Fruit fly (Drosophila melanogaster) whole organism, embryonic: Measurements from ENCODE around the gene CG3598.

Experiments
- Atf6 ChIP-seq: fragments of 200-800 bp; sonication (Bioruptor generic); IDR thresholded peaks from 2 replicates; pipeline ENCODE4 v1.3.6; 2022; ENCODE audit warnings: missing biosample characterization, missing genetic modification characterization
- Bteb2 ChIP-seq: fragments of 200-800 bp; sonication (Bioruptor generic); optimal IDR thresholded peaks from 2 replicates; lab custom pipeline; 2016; ENCODE audit warnings: missing biosample characterization, missing genetic modification characterization
- CG10654 ChIP-seq: fragments of 200-800 bp; sonication (Bioruptor generic); optimal IDR thresholded peaks from 2 replicates; lab custom pipeline; 2016; ENCODE audit warnings: missing biosample characterization, missing genetic modification characterization
- CG12299 ChIP-seq: fragments of 200-800 bp; sonication (Bioruptor generic); optimal IDR thresholded peaks from 2 replicates; lab custom pipeline; 2018; ENCODE audit warnings: missing biosample characterization, mild to moderate bottlenecking, missing genetic modification characterization
- CG12659 ChIP-seq: fragments of 200-800 bp; sonication (Bioruptor generic); optimal IDR thresholded peaks from 3 replicates; lab custom pipeline; 2017; ENCODE audit warnings: mild to moderate bottlenecking, missing biosample characterization, missing genetic modification reagents, missing genetic modification characterization
- CG14860 ChIP-seq: fragments of 200-800 bp; sonication (Bioruptor generic); IDR thresholded peaks from 3 replicates; pipeline ENCODE4 v1.3.6; 2022; ENCODE audit warnings: missing biosample characterization, missing genetic modification characterization; ENCODE audit not compliant: partially characterized antibody
- CG17328 ChIP-seq: fragments of 200-800 bp; sonication (Bioruptor generic); IDR thresholded peaks from 2 replicates; pipeline ENCODE4 v1.3.6; 2022; ENCODE audit warnings: missing biosample characterization, missing genetic modification characterization
- CG2120 ChIP-seq: fragments of 200-800 bp; sonication (Bioruptor generic); optimal IDR thresholded peaks from 3 replicates; lab custom pipeline; 2016; ENCODE audit warnings: missing biosample characterization, missing genetic modification characterization
- CG2678 ChIP-seq: fragments of 200-800 bp; sonication (Bioruptor generic); optimal IDR thresholded peaks from 3 replicates; lab custom pipeline; 2019; ENCODE audit warnings: missing biosample characterization, mild to moderate bottlenecking, missing genetic modification characterization, moderate library complexity
- CG31441 ChIP-seq: fragments of 200-800 bp; sonication (Bioruptor generic); IDR thresholded peaks from 2 replicates; pipeline ENCODE4 v1.3.6; 2022; ENCODE audit warnings: missing biosample characterization, missing genetic modification characterization
- CG4282 ChIP-seq: fragments of 200-800 bp; sonication (Bioruptor generic); optimal IDR thresholded peaks from 2 replicates; lab custom pipeline; 2016; ENCODE audit warnings: missing biosample characterization, missing genetic modification characterization
- CG4360 ChIP-seq: fragments of 200-800 bp; sonication (Bioruptor generic); IDR thresholded peaks from 2 replicates; pipeline ENCODE4 v1.3.6; 2022; ENCODE audit warnings: missing biosample characterization, missing genetic modification characterization
- CG43689 ChIP-seq: fragments of 200-800 bp; sonication (Bioruptor generic); IDR thresholded peaks from 2 replicates; pipeline ENCODE4 v1.3.6; 2022; ENCODE audit warnings: missing biosample characterization, missing genetic modification characterization
- CG5245 ChIP-seq: fragments of 200-800 bp; sonication (Bioruptor generic); optimal IDR thresholded peaks from 3 replicates; lab custom pipeline; 2016; ENCODE audit warnings: missing biosample characterization, missing genetic modification characterization
- CG6791 ChIP-seq: fragments of 200-800 bp; sonication (Bioruptor generic); IDR thresholded peaks from 3 replicates; pipeline ENCODE4 v1.3.6; 2022; ENCODE audit warnings: missing biosample characterization, missing genetic modification characterization; ENCODE audit not compliant: partially characterized antibody
- CG7963 ChIP-seq: fragments of 200-800 bp; sonication (Bioruptor generic); IDR thresholded peaks from 3 replicates; pipeline ENCODE4 v1.3.6; 2022; ENCODE audit warnings: missing biosample characterization, missing genetic modification characterization; ENCODE audit not compliant: partially characterized antibody
- D ChIP-seq, 2 experiments: fragments of 200-800 bp in 1 of 2; fragments of >200 bp in 1 of 2; sonication (Bioruptor generic) in 1 of 2; optimal IDR thresholded peaks; 2 replicates in 1 of 2; 3 replicates in 1 of 2; lab custom pipeline; 2017; ENCODE audit warnings: mild to moderate bottlenecking in 1 of 2, missing biosample characterization in 1 of 2, missing genetic modification characterization in 1 of 2, missing genetic modification reagents in 1 of 2
- Hr39 ChIP-seq: fragments of >200 bp; optimal IDR thresholded peaks from 2 replicates; lab custom pipeline; 2017
- Kr ChIP-seq: fragments of 200-800 bp; sonication (Bioruptor generic); optimal IDR thresholded peaks from 2 replicates; lab custom pipeline; 2017; ENCODE audit warnings: missing biosample characterization, mild to moderate bottlenecking, missing genetic modification characterization
- Taf1 ChIP-seq: fragments of 200-800 bp; sonication (Bioruptor generic); IDR thresholded peaks from 2 replicates; pipeline ENCODE4 v1.3.6; 2022; ENCODE audit warnings: missing biosample characterization, missing genetic modification characterization
- YL-1 ChIP-seq: fragments of 200-800 bp; sonication (Bioruptor generic); optimal IDR thresholded peaks from 3 replicates; lab custom pipeline; 2017; ENCODE audit warnings: missing biosample characterization, mild to moderate bottlenecking, missing genetic modification characterization
- aop ChIP-seq: fragments of 200-800 bp; sonication (Bioruptor generic); IDR thresholded peaks from 2 replicates; pipeline ENCODE4 v1.3.6; 2022; ENCODE audit warnings: missing biosample characterization, missing genetic modification characterization
- az2 ChIP-seq: fragments of 200-800 bp; sonication (Bioruptor generic); optimal IDR thresholded peaks from 3 replicates; lab custom pipeline; 2016; ENCODE audit warnings: missing biosample characterization, missing genetic modification characterization
- cad ChIP-seq: fragments of >200 bp; optimal IDR thresholded peaks from 2 replicates; lab custom pipeline; 2017; ENCODE audit warnings: missing biosample characterization, missing genetic modification characterization
- crol ChIP-seq: fragments of 200-800 bp; sonication (Bioruptor generic); IDR thresholded peaks from 2 replicates; pipeline ENCODE4 v1.3.6; 2022; ENCODE audit warnings: missing biosample characterization, missing genetic modification characterization
- dm ChIP-seq: fragments of 200-800 bp; sonication (Bioruptor generic); optimal IDR thresholded peaks from 3 replicates; lab custom pipeline; 2016; ENCODE audit warnings: missing biosample characterization, missing genetic modification characterization
- dpn ChIP-seq, 2 experiments: fragments of 200-800 bp; sonication (Bioruptor generic); optimal IDR thresholded peaks; 3 replicates each; lab custom pipeline; 2016; ENCODE audit warnings: missing biosample characterization in 2 of 2, missing genetic modification characterization in 2 of 2
- gsb-n ChIP-seq: fragments of 200-800 bp; sonication (Bioruptor generic); optimal IDR thresholded peaks from 3 replicates; lab custom pipeline; 2018; ENCODE audit warnings: missing biosample characterization, mild to moderate bottlenecking, missing genetic modification characterization
- hth ChIP-seq: fragments of >200 bp; optimal IDR thresholded peaks from 2 replicates; lab custom pipeline; 2017; ENCODE audit warnings: inconsistent platforms
- pb ChIP-seq: fragments of 200-800 bp; sonication (Bioruptor generic); optimal IDR thresholded peaks from 3 replicates; lab custom pipeline; 2016; ENCODE audit warnings: missing biosample characterization, missing genetic modification characterization
- peb ChIP-seq: fragments of 200-800 bp; sonication (Bioruptor generic); IDR thresholded peaks from 2 replicates; pipeline ENCODE4 v1.3.6; 2022; ENCODE audit warnings: missing biosample characterization, missing genetic modification characterization
- pho ChIP-seq: fragments of 200-800 bp; sonication (Bioruptor generic); optimal IDR thresholded peaks from 2 replicates; lab custom pipeline; 2016; ENCODE audit warnings: missing biosample characterization, missing genetic modification characterization
- pros ChIP-seq: fragments of 200-800 bp; sonication (Bioruptor generic); optimal IDR thresholded peaks from 3 replicates; lab custom pipeline; 2019; ENCODE audit warnings: missing biosample characterization, mild to moderate bottlenecking, missing genetic modification characterization, moderate library complexity
- sqz ChIP-seq: fragments of 200-800 bp; sonication (Bioruptor generic); optimal IDR thresholded peaks from 3 replicates; lab custom pipeline; 2018; ENCODE audit warnings: missing biosample characterization, mild to moderate bottlenecking, missing genetic modification characterization
- tgo ChIP-seq: fragments of 200-800 bp; sonication (Bioruptor generic); IDR thresholded peaks from 3 replicates; pipeline ENCODE4 v1.3.6; 2022; ENCODE audit warnings: missing biosample characterization, missing genetic modification characterization
- tll ChIP-seq, 2 experiments: fragments of 200-800 bp in 1 of 2; fragments of >200 bp in 1 of 2; sonication (Bioruptor generic) in 1 of 2; optimal IDR thresholded peaks; 2 replicates each; lab custom pipeline; 2017 to 2019; ENCODE audit warnings: missing biosample characterization in 2 of 2, missing genetic modification characterization in 2 of 2, mild to moderate bottlenecking in 1 of 2, moderate library complexity in 1 of 2
- vvl ChIP-seq: fragments of 200-800 bp; sonication (Bioruptor generic); IDR thresholded peaks from 2 replicates; pipeline ENCODE4 v1.3.6; 2022; ENCODE audit warnings: missing biosample characterization, missing genetic modification characterization
- wor ChIP-seq: fragments of 200-800 bp; sonication (Bioruptor generic); IDR thresholded peaks from 2 replicates; pipeline ENCODE4 v1.3.6; 2022; ENCODE audit warnings: missing biosample characterization, missing genetic modification characterization
- zf30C ChIP-seq: fragments of 200-800 bp; sonication (Bioruptor generic); optimal IDR thresholded peaks from 3 replicates; lab custom pipeline; 2018; ENCODE audit warnings: missing biosample characterization, mild to moderate bottlenecking, missing genetic modification characterization

Gene CG3598

dm6 chrX:2984902-2985772 is 48.3 kb downstream of the CG3598 start (continued):
- peak; percentile 64 for TF ChIP-seq CG17328 (GFP tag; lab: Robert Waterston, UW)
- peak; percentile 2 for TF ChIP-seq CG5245 (GFP tag; lab: Kevin White, UChicago)
- TF ChIP-seq CG12299 (tag; lab: Kevin White, UChicago) = no peak
- TF ChIP-seq peb = no peak
- TF ChIP-seq Hr39 (lab: Kevin White, UChicago) = no peak
- no peak for TF ChIP-seq sqz (GFP tag; lab: Kevin White, UChicago)
- no peak for TF ChIP-seq pho
- TF ChIP-seq Bteb2 (GFP tag; lab: Kevin White, UChicago) = no peak
- no peak for TF ChIP-seq CG12659 (GFP tag; lab: Kevin White, UChicago)
- no peak for TF ChIP-seq YL-1 (GFP tag; lab: Kevin White, UChicago)
- TF ChIP-seq wor (GFP tag; lab: Robert Waterston, UW) = no peak
- TF ChIP-seq az2 (GFP tag; lab: Kevin White, UChicago) = peak; percentile 49
- TF ChIP-seq pb (GFP tag; lab: Kevin White, UChicago) = no peak
- no peak for TF ChIP-seq CG10654 (GFP tag; lab: Kevin White, UChicago)
- no peak for TF ChIP-seq CG43689
- peak; percentile 61 for TF ChIP-seq gsb-n (tag; lab: Kevin White, UChicago)
- TF ChIP-seq Atf6 = no peak
- peak; percentile 94 for TF ChIP-seq zf30C
- no peak for TF ChIP-seq tgo
- TF ChIP-seq Taf1 (GFP tag; lab: Robert Waterston, UW) = no peak
- no peak for TF ChIP-seq CG2678 (tag; lab: Kevin White, UChicago)
- no peak for TF ChIP-seq CG4282 (GFP tag; lab: Kevin White, UChicago)
- no peak for TF ChIP-seq aop (GFP tag; lab: Robert Waterston, UW)
- TF ChIP-seq CG4360 (GFP tag; lab: Robert Waterston, UW) = 0 out of 2 replicates have a peak, but pooled peaks have one; percentile 33
- TF ChIP-seq dpn (GFP tag; optimal IDR thresholded peaks at IDR 0.05; lab: Kevin White, UChicago) = peak; percentile 3 to 11
- TF ChIP-seq dm = no peak
- TF ChIP-seq cad (GFP tag; lab: Kevin White, UChicago) = no peak
- TF ChIP-seq CG31441 (GFP tag; lab: Robert Waterston, UW) = peak; percentile 59
- no peak for TF ChIP-seq CG2120
- TF ChIP-seq D (optimal IDR thresholded peaks at IDR 0.05; lab: Kevin White, UChicago) = no peak
- TF ChIP-seq D (GFP tag; optimal IDR thresholded peaks at IDR 0.05; lab: Kevin White, UChicago) = peak; percentile 60
- TF ChIP-seq vvl (GFP tag; lab: Robert Waterston, UW) = 0 out of 2 replicates have a peak, but pooled peaks have one; percentile 45
- no peak for TF ChIP-seq CG6791

dm6 chrX:2987320-2987719 is 50.5 kb downstream of the CG3598 start:
- 0 out of 2 replicates have a peak, but pooled peaks have one; percentile 8 for TF ChIP-seq crol (GFP tag; lab: Robert Waterston, UW)
- no peak for TF ChIP-seq hth (lab: Kevin White, UChicago)
- TF ChIP-seq pros (GFP tag; lab: Kevin White, UChicago) = peak; percentile 78
- no peak for TF ChIP-seq CG4282 (GFP tag; lab: Kevin White, UChicago)
- no peak for TF ChIP-seq CG14860 (GFP tag; lab: Robert Waterston, UW)
- peak; percentile 52 for TF ChIP-seq Kr (GFP tag; lab: Kevin White, UChicago)
- peak in 1 of 2 experiments; percentile 49 for TF ChIP-seq tll (GFP tag; optimal IDR thresholded peaks at IDR 0.05; lab: Kevin White, UChicago)
- TF ChIP-seq CG7963 (GFP tag; lab: Robert Waterston, UW) = no peak
- TF ChIP-seq, all 482 proteins: peak for 4
